Fruit fly (Drosophila melanogaster): ENCODE data around the gene Ttc30.

The Ttc30 gene

DNA sequence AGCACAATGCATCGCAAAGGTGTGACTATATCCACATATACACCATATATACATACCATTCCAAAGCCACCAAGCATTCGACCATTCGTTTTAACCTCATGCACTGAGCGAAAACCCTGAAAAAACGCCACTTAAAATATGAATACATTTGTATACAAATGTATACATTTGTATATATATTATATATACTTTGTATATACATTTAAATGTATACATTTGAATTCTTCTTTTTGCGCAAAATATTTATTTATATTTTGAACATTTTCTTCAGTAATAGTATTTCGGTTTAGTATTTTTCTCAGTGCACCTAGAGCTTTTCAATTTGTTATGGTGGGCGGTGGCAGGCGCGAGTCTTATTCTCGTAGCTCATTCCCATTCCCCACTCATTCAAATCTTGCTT lies 49.7 kb downstream of the Ttc30 start (continued):
- TF ChIP-seq CG12391 (tag; optimal IDR thresholded peaks at IDR 0.05) (peak; percentile 22), CG7372 (GFP tag; IDR thresholded peaks at IDR 0.05) (no peak), Oaz (GFP tag; IDR thresholded peaks at IDR 0.05) (0 out of 2 replicates have a peak, but pooled peaks have one; percentile 29), Atf6 (GFP tag; IDR thresholded peaks at IDR 0.05) (0 out of 2 replicates have a peak, but pooled peaks have one; percentile 38), Max (GFP tag; optimal IDR thresholded peaks at IDR 0.05) (no peak), chinmo (GFP tag; IDR thresholded peaks at IDR 0.05; ENCODE audit: partially characterized antibody) (0 out of 4 replicates have a peak, but pooled peaks have one; percentile 48), CG12659 (GFP tag; optimal IDR thresholded peaks at IDR 0.05) (peak; percentile 12), fd96Cb (tag; optimal IDR thresholded peaks at IDR 0.05) (peak; percentile 3), CG32767 (GFP tag; IDR thresholded peaks at IDR 0.05) (no peak), CG15269 (tag; optimal IDR thresholded peaks at IDR 0.05) (peak; percentile 63), CG7839 (tag; optimal IDR thresholded peaks at IDR 0.05) (peak; percentile 46), CG3407 (GFP tag; optimal IDR thresholded peaks at IDR 0.05) (no peak), Hmr (GFP tag; optimal IDR thresholded peaks at IDR 0.05) (peak; percentile 2), so (GFP tag; IDR thresholded peaks at IDR 0.05) (0 out of 3 replicates have a peak, but pooled peaks have one; percentile 39), tap (tag; optimal IDR thresholded peaks at IDR 0.05) (peak; percentile 6), tna (GFP tag; IDR thresholded peaks at IDR 0.05; ENCODE audit: partially characterized antibody) (no peak), gem (tag; optimal IDR thresholded peaks at IDR 0.05) (peak; percentile 61), nmo (GFP tag; optimal IDR thresholded peaks at IDR 0.05) (peak; percentile 12), Mrtf (GFP tag; IDR thresholded peaks at IDR 0.05) (no peak), lilli (GFP tag; optimal IDR thresholded peaks at IDR 0.05) (no peak), pan (optimal IDR thresholded peaks at IDR 0.05) (no peak), pan (GFP tag; optimal IDR thresholded peaks at IDR 0.05 in 1 of 2, IDR thresholded peaks at IDR 0.05 in 1 of 2) (peak in 1 of 2 experiments; percentile 43), CG17385 (GFP tag; optimal IDR thresholded peaks at IDR 0.05) (peak; percentile 7), CG8089 (GFP tag; optimal IDR thresholded peaks at IDR 0.05) (no peak), Rx (GFP tag; IDR thresholded peaks at IDR 0.05) (no peak), CG10209 (GFP tag; optimal IDR thresholded peaks at IDR 0.05) (peak; percentile 3), CG31224 (GFP tag; IDR thresholded peaks at IDR 0.05) (no peak), Ada2b (GFP tag; IDR thresholded peaks at IDR 0.05) (0 out of 2 replicates have a peak, but pooled peaks have one; percentile 9), CoRest (tag; optimal IDR thresholded peaks at IDR 0.05) (peak; percentile 24), grau (tag; optimal IDR thresholded peaks at IDR 0.05) (peak; percentile 33), CG10147 (GFP tag; optimal IDR thresholded peaks at IDR 0.05) (peak; percentile 4)

DNA sequence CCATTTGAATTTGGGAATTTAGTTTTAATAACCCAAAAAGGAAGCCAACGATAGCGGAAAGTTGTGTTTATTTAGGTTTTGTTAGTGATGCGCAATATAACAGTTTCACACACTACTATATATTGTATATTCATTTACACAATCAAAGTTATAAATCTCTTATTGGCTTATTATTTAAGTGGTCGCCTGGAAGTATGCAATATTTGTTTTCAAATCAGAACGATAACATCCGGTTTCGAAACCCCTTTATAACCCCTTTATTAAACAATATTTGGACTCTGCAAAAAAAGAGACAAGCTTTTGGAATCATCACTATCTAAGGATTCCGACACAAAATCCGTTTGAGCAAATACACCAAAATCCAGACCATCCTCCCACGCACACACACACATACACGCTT lies 51.3 kb downstream of the Ttc30 start:
- TF ChIP-seq mirr (GFP tag; optimal IDR thresholded peaks at IDR 0.05): peak; percentile 51
- no peak for TF ChIP-seq pan (optimal IDR thresholded peaks at IDR 0.05)
- peak in 1 of 2 experiments; percentile 15 for TF ChIP-seq pan (GFP tag; optimal IDR thresholded peaks at IDR 0.05 in 1 of 2, IDR thresholded peaks at IDR 0.05 in 1 of 2)
- TF ChIP-seq CG15514 (GFP tag; optimal IDR thresholded peaks at IDR 0.05): peak; percentile 22
- TF ChIP-seq Ets97D (GFP tag; optimal IDR thresholded peaks at IDR 0.05): peak; percentile 90
- TF ChIP-seq nau (GFP tag; optimal IDR thresholded peaks at IDR 0.05): peak; percentile 34
- TF ChIP-seq cg (GFP tag; optimal IDR thresholded peaks at IDR 0.05): peak; percentile 21
- TF ChIP-seq dmrt11E (tag; optimal IDR thresholded peaks at IDR 0.05): no peak
- TF ChIP-seq MTF-1 (GFP tag; optimal IDR thresholded peaks at IDR 0.05; ENCODE audit: borderline replicate concordance): peak; percentile 11
- peak; percentile 6 for TF ChIP-seq bcd (GFP tag; optimal IDR thresholded peaks at IDR 0.05)
- 0 out of 2 replicates have a peak, but pooled peaks have one; percentile 31 for TF ChIP-seq CG16779 (GFP tag; IDR thresholded peaks at IDR 0.05)
- TF ChIP-seq CG6765 (GFP tag; optimal IDR thresholded peaks at IDR 0.05): peak; percentile 51
- TF ChIP-seq CG7556 (GFP tag; optimal IDR thresholded peaks at IDR 0.05): no peak
- peak; percentile 1 for TF ChIP-seq caup (GFP tag; optimal IDR thresholded peaks at IDR 0.05; ENCODE audit: severe bottlenecking)
- no peak for TF ChIP-seq Eip74EF (GFP tag; optimal IDR thresholded peaks at IDR 0.05)
- no peak for TF ChIP-seq eve (GFP tag; optimal IDR thresholded peaks at IDR 0.05)
- peak in 1 of 2 experiments; percentile 89 for TF ChIP-seq insv (GFP tag; optimal IDR thresholded peaks at IDR 0.05)
- TF ChIP-seq CG32532 (GFP tag; IDR thresholded peaks at IDR 0.05): peak; percentile 33; the same call in 1 of the 2 replicates
- peak; percentile 1 for TF ChIP-seq Nf-YC (tag; optimal IDR thresholded peaks at IDR 0.05)
- no peak for TF ChIP-seq her (GFP tag; optimal IDR thresholded peaks at IDR 0.05)
- TF ChIP-seq sens (GFP tag): peak; percentile 59

Data from whole organism, embryonic.